Worm (Caenorhabditis elegans) whole organism, midembryonic: Measurements from ENCODE around the gene hsp-16.2.

Source experiments
- T22C8.4 ChIP-seq: fragments of 200-800 bp; sonication (Bioruptor generic); IDR thresholded peaks from 2 replicates; pipeline ENCODE4 v1.3.6; 2022; ENCODE audit warnings: missing genetic modification characterization, missing compliant biosample characterization
- cog-1 ChIP-seq: sonication (generic microtip); optimal IDR thresholded peaks from 2 replicates; lab custom pipeline; 2016; ENCODE audit warnings: missing genetic modification characterization, missing compliant biosample characterization
- flt-1 ChIP-seq: fragments of 200-800 bp; sonication (Bioruptor generic); IDR thresholded peaks from 2 replicates; pipeline ENCODE4 v1.3.6; 2022; ENCODE audit warnings: missing genetic modification characterization, missing compliant biosample characterization
- klf-2 ChIP-seq: fragments of 200-800 bp; sonication (Bioruptor generic); conservative IDR thresholded peaks from 2 replicates; pipeline ENCODE4 v1.3.6; 2022; ENCODE audit warnings: missing genetic modification reagents, missing genetic modification characterization, missing compliant biosample characterization
- med-1 ChIP-seq: sonication (generic microtip); optimal IDR thresholded peaks from 2 replicates; lab custom pipeline; 2017; ENCODE audit warnings: missing genetic modification characterization, mild to moderate bottlenecking, missing compliant biosample characterization, antibody characterized with exemption, missing genetic modification reagents; ENCODE audit not compliant: insufficient read depth
- ref-1 ChIP-seq: fragments of 200-800 bp; sonication (Bioruptor generic); conservative IDR thresholded peaks from 2 replicates; pipeline ENCODE4 v1.3.6; 2022; ENCODE audit warnings: missing genetic modification reagents, missing genetic modification characterization, missing compliant biosample characterization
- tab-1 ChIP-seq: fragments of 200-800 bp; sonication (Bioruptor generic); IDR thresholded peaks from 2 replicates; pipeline ENCODE4 v1.3.6; 2022; ENCODE audit warnings: missing genetic modification characterization, missing compliant biosample characterization
- ztf-23 ChIP-seq: fragments of 200-800 bp; sonication (Bioruptor generic); IDR thresholded peaks from 2 replicates; pipeline ENCODE4 v1.3.6; 2022; ENCODE audit warnings: missing genetic modification reagents, missing genetic modification characterization, missing compliant biosample characterization
- ztf-29 ChIP-seq: fragments of 200-800 bp; sonication (Bioruptor generic); IDR thresholded peaks from 2 replicates; pipeline ENCODE4 v1.3.6; 2022; ENCODE audit warnings: missing genetic modification reagents, missing genetic modification characterization, missing compliant biosample characterization

Gene hsp-16.2

ce11 chrV:1756099-1756498, 48.7 kb downstream of the hsp-16.2 start:
- TF ChIP-seq flt-1 (GFP tag; lab: Robert Waterston, UW), result no peak
- TF ChIP-seq cog-1 (tag; lab: Kevin White, UChicago), result no peak
- TF ChIP-seq ztf-23, result no peak
- no peak for TF ChIP-seq klf-2 (GFP tag; lab: Robert Waterston, UW)
- TF ChIP-seq med-1, result no peak
- TF ChIP-seq T22C8.4 (GFP tag; lab: Robert Waterston, UW), result no peak
- no peak for TF ChIP-seq ref-1 (GFP tag; lab: Robert Waterston, UW)
- no peak for TF ChIP-seq ztf-29
- TF ChIP-seq tab-1 (GFP tag; lab: Robert Waterston, UW), result no peak

- TF ChIP-seq ref-1 (GFP tag; lab: Robert Waterston, UW) (no peak), T22C8.4 (GFP tag; lab: Robert Waterston, UW) (no peak), klf-2 (GFP tag; lab: Robert Waterston, UW) (no peak), cog-1 (tag; lab: Kevin White, UChicago) (no peak), ztf-23 (no peak), tab-1 (GFP tag; lab: Robert Waterston, UW) (no peak)
Observed at ce11 chrV:1755589-1755988, 49.2 kb downstream of the hsp-16.2 start, which contains the start of gene ZK697.14. TSS of gene ZK697.14 (minus strand) at chrV:1755689.
